Fruit fly (Drosophila melanogaster) whole organism, embryonic: ENCODE data around the gene CG11723.

Experiments
- CG11085 ChIP-seq: fragments of 200-800 bp; sonication (Bioruptor generic); IDR thresholded peaks from 2 replicates; pipeline ENCODE4 v1.3.6; 2022; ENCODE audit warnings: missing biosample characterization, missing genetic modification characterization
- CG11247 ChIP-seq: fragments of 200-800 bp; sonication (Bioruptor generic); IDR thresholded peaks from 2 replicates; pipeline ENCODE4 v1.3.6; 2022; ENCODE audit warnings: missing biosample characterization, missing genetic modification characterization
- CG11723 ChIP-seq: fragments of 200-800 bp; sonication (Bioruptor generic); optimal IDR thresholded peaks from 2 replicates; lab custom pipeline; 2017; ENCODE audit warnings: missing biosample characterization, mild to moderate bottlenecking, missing genetic modification characterization
- CG13894 ChIP-seq: fragments of 200-800 bp; sonication (Bioruptor generic); optimal IDR thresholded peaks from 3 replicates; lab custom pipeline; 2018; ENCODE audit warnings: missing biosample characterization, mild to moderate bottlenecking, missing genetic modification characterization, moderate library complexity
- CG15073 ChIP-seq: fragments of 200-800 bp; sonication (Bioruptor generic); optimal IDR thresholded peaks from 2 replicates; lab custom pipeline; 2016; ENCODE audit warnings: missing biosample characterization, missing genetic modification characterization
- CG17385 ChIP-seq: fragments of 200-800 bp; sonication (Bioruptor generic); optimal IDR thresholded peaks from 3 replicates; lab custom pipeline; 2018; ENCODE audit warnings: missing biosample characterization, mild to moderate bottlenecking, missing genetic modification characterization
- CG1832 ChIP-seq: fragments of 200-800 bp; sonication (Bioruptor generic); optimal IDR thresholded peaks from 2 replicates; lab custom pipeline; 2017; ENCODE audit warnings: missing biosample characterization, mild to moderate bottlenecking, missing genetic modification characterization, inconsistent platforms
- CG18599 ChIP-seq: fragments of 200-800 bp; sonication (Bioruptor generic); optimal IDR thresholded peaks from 3 replicates; lab custom pipeline; 2017; ENCODE audit warnings: missing biosample characterization, missing genetic modification characterization, mild to moderate bottlenecking, moderate library complexity, missing genetic modification reagents
- CG31441 ChIP-seq: fragments of 200-800 bp; sonication (Bioruptor generic); IDR thresholded peaks from 2 replicates; pipeline ENCODE4 v1.3.6; 2022; ENCODE audit warnings: missing biosample characterization, missing genetic modification characterization
- CG4404 ChIP-seq: fragments of 200-800 bp; sonication (Bioruptor generic); IDR thresholded peaks from 2 replicates; pipeline ENCODE4 v1.3.6; 2022; ENCODE audit warnings: missing biosample characterization, missing genetic modification characterization
- CG6272 ChIP-seq: fragments of 200-800 bp; sonication (Bioruptor generic); IDR thresholded peaks from 2 replicates; pipeline ENCODE4 v1.3.6; 2022; ENCODE audit warnings: missing biosample characterization, missing genetic modification characterization
- CG8944 ChIP-seq: fragments of 200-800 bp; sonication (Bioruptor generic); optimal IDR thresholded peaks from 3 replicates; lab custom pipeline; 2016; ENCODE audit warnings: missing biosample characterization, missing genetic modification characterization
- CHES-1-like ChIP-seq: fragments of 200-800 bp; sonication (Bioruptor generic); optimal IDR thresholded peaks from 2 replicates; lab custom pipeline; 2016; ENCODE audit warnings: missing biosample characterization, missing genetic modification characterization
- CTCF ChIP-seq: fragments of 200-800 bp; sonication (Bioruptor generic); optimal IDR thresholded peaks from 2 replicates; lab custom pipeline; 2017; ENCODE audit warnings: missing biosample characterization, mild to moderate bottlenecking, missing genetic modification characterization, moderate library complexity
- Chrac-16 ChIP-seq: fragments of 200-800 bp; sonication (Bioruptor generic); optimal IDR thresholded peaks from 3 replicates; lab custom pipeline; 2016; ENCODE audit warnings: missing biosample characterization, missing genetic modification characterization
- CkIIα-i1 ChIP-seq: fragments of 200-800 bp; sonication (Bioruptor generic); IDR thresholded peaks from 2 replicates; pipeline ENCODE4 v1.3.6; 2022; ENCODE audit warnings: missing biosample characterization, missing genetic modification characterization
- Dip2 ChIP-seq: fragments of 200-800 bp; sonication (Bioruptor generic); IDR thresholded peaks from 2 replicates; pipeline ENCODE4 v1.3.6; 2022; ENCODE audit warnings: missing biosample characterization, missing genetic modification characterization
- Ets65A ChIP-seq: fragments of 200-800 bp; sonication (Bioruptor generic); peaks from one replicate; lab custom pipeline; 2016; ENCODE audit warnings: missing biosample characterization, missing genetic modification characterization
- Gsc ChIP-seq: fragments of 200-800 bp; sonication (Bioruptor generic); IDR thresholded peaks from 2 replicates; pipeline ENCODE4 v1.3.6; 2022; ENCODE audit warnings: missing biosample characterization, missing genetic modification characterization
- HLHmδ ChIP-seq: fragments of 200-800 bp; sonication (Bioruptor generic); optimal IDR thresholded peaks from 2 replicates; lab custom pipeline; 2018; ENCODE audit warnings: missing biosample characterization, mild to moderate bottlenecking, missing genetic modification characterization, moderate library complexity
- Hey ChIP-seq: fragments of 200-800 bp; sonication (Bioruptor generic); optimal IDR thresholded peaks from 3 replicates; lab custom pipeline; 2018; ENCODE audit warnings: missing biosample characterization, mild to moderate bottlenecking, missing genetic modification characterization
- Hr39 ChIP-seq: fragments of >200 bp; optimal IDR thresholded peaks from 2 replicates; lab custom pipeline; 2017
- Oli ChIP-seq: fragments of 200-800 bp; sonication (Bioruptor generic); optimal IDR thresholded peaks from 2 replicates; lab custom pipeline; 2018; ENCODE audit warnings: missing biosample characterization, mild to moderate bottlenecking, missing genetic modification characterization, moderate library complexity
- Pdp1 ChIP-seq, 2 experiments: fragments of 200-800 bp; sonication (Bioruptor generic); optimal IDR thresholded peaks; 3 replicates each; lab custom pipeline; 2016; ENCODE audit warnings: missing biosample characterization in 2 of 2, missing genetic modification characterization in 2 of 2, mild to moderate bottlenecking in 1 of 2, moderate library complexity in 1 of 2
- Taf1 ChIP-seq: fragments of 200-800 bp; sonication (Bioruptor generic); IDR thresholded peaks from 2 replicates; pipeline ENCODE4 v1.3.6; 2022; ENCODE audit warnings: missing biosample characterization, missing genetic modification characterization
- ato ChIP-seq: fragments of 200-800 bp; sonication (Bioruptor generic); IDR thresholded peaks from 2 replicates; pipeline ENCODE4 v1.3.6; 2022; ENCODE audit warnings: missing biosample characterization, missing genetic modification characterization; ENCODE audit not compliant: partially characterized antibody
- chinmo ChIP-seq: fragments of 200-800 bp; sonication (Bioruptor generic); IDR thresholded peaks from 4 replicates; pipeline ENCODE4 v1.3.6; 2022; ENCODE audit warnings: missing biosample characterization, missing genetic modification characterization; ENCODE audit not compliant: partially characterized antibody
- dati ChIP-seq: fragments of 200-800 bp; sonication (Bioruptor generic); IDR thresholded peaks from 2 replicates; pipeline ENCODE4 v1.3.6; 2022; ENCODE audit warnings: missing biosample characterization, missing genetic modification characterization
- dimm ChIP-seq: fragments of 200-800 bp; sonication (Bioruptor generic); IDR thresholded peaks from 2 replicates; pipeline ENCODE4 v1.3.6; 2022; ENCODE audit warnings: missing biosample characterization, missing genetic modification characterization
- dmrt99B ChIP-seq: fragments of 200-800 bp; sonication (Bioruptor generic); optimal IDR thresholded peaks from 2 replicates; lab custom pipeline; 2018; ENCODE audit warnings: missing biosample characterization, mild to moderate bottlenecking, missing genetic modification characterization, moderate library complexity
- dpn ChIP-seq, 2 experiments: fragments of 200-800 bp; sonication (Bioruptor generic); optimal IDR thresholded peaks; 3 replicates each; lab custom pipeline; 2016; ENCODE audit warnings: missing biosample characterization in 2 of 2, missing genetic modification characterization in 2 of 2
- dysf ChIP-seq: fragments of 200-800 bp; sonication (Bioruptor generic); IDR thresholded peaks from 3 replicates; pipeline ENCODE4 v1.3.6; 2022; ENCODE audit warnings: missing biosample characterization, missing genetic modification characterization
- exex ChIP-seq: fragments of 200-800 bp; sonication (Bioruptor generic); optimal IDR thresholded peaks from 4 replicates; lab custom pipeline; 2018; ENCODE audit warnings: missing biosample characterization, mild to moderate bottlenecking, missing genetic modification characterization, moderate library complexity
- fd3F ChIP-seq: fragments of 200-800 bp; sonication (Bioruptor generic); optimal IDR thresholded peaks from 2 replicates; lab custom pipeline; 2018; ENCODE audit warnings: missing biosample characterization, mild to moderate bottlenecking, missing genetic modification characterization, moderate library complexity
- ind ChIP-seq: fragments of 200-800 bp; sonication (Bioruptor generic); optimal IDR thresholded peaks from 3 replicates; lab custom pipeline; 2016; ENCODE audit warnings: missing biosample characterization, missing genetic modification characterization
- kay ChIP-seq: fragments of 200-800 bp; sonication (Bioruptor generic); optimal IDR thresholded peaks from 2 replicates; lab custom pipeline; 2016; ENCODE audit warnings: missing biosample characterization, missing genetic modification characterization
- mld ChIP-seq: fragments of 200-800 bp; sonication (Bioruptor generic); IDR thresholded peaks from 3 replicates; pipeline ENCODE4 v1.3.6; 2022; ENCODE audit warnings: missing biosample characterization, missing genetic modification characterization; ENCODE audit not compliant: partially characterized antibody
- nerfin-2 ChIP-seq: fragments of 200-800 bp; sonication (Bioruptor generic); IDR thresholded peaks from 2 replicates; pipeline ENCODE4 v1.3.6; 2022; ENCODE audit warnings: missing biosample characterization, missing genetic modification characterization; ENCODE audit not compliant: partially characterized antibody
- odd ChIP-seq: fragments of 200-800 bp; sonication (Bioruptor generic); optimal IDR thresholded peaks from 2 replicates; lab custom pipeline; 2017; ENCODE audit warnings: missing biosample characterization, mild to moderate bottlenecking, missing genetic modification characterization
- onecut ChIP-seq: fragments of 200-800 bp; sonication (Bioruptor generic); IDR thresholded peaks from 2 replicates; pipeline ENCODE4 v1.3.6; 2022; ENCODE audit warnings: missing biosample characterization, missing genetic modification characterization
- otp ChIP-seq: fragments of 200-800 bp; sonication (Bioruptor generic); IDR thresholded peaks from 3 replicates; pipeline ENCODE4, ENCODE4 v1.3.6; 2022; ENCODE audit warnings: missing biosample characterization, missing genetic modification characterization
- phol ChIP-seq: fragments of 200-800 bp; sonication (Bioruptor generic); optimal IDR thresholded peaks from 3 replicates; lab custom pipeline; 2018; ENCODE audit warnings: missing biosample characterization, mild to moderate bottlenecking, missing genetic modification characterization, moderate library complexity
- prd ChIP-seq, 3 experiments: fragments of >200 bp in 2 of 3; fragments of 200-800 bp in 1 of 3; sonication (Bioruptor generic) in 1 of 3; optimal IDR thresholded peaks in 2 of 3; IDR thresholded peaks in 1 of 3; 2 replicates in 2 of 3; 3 replicates in 1 of 3; pipeline versions ENCODE4 v1.3.6 to Lab custom; 2017 to 2022; ENCODE audit warnings: missing biosample characterization in 1 of 3, missing genetic modification characterization in 1 of 3
- sd ChIP-seq: fragments of 200-800 bp; sonication (Bioruptor generic); optimal IDR thresholded peaks from 3 replicates; lab custom pipeline; 2018; ENCODE audit warnings: missing biosample characterization, mild to moderate bottlenecking, missing genetic modification characterization, moderate library complexity
- sr ChIP-seq: fragments of 200-800 bp; sonication (Bioruptor generic); IDR thresholded peaks from 3 replicates; pipeline ENCODE4 v1.3.6; 2022; ENCODE audit warnings: missing biosample characterization, missing genetic modification characterization
- tio ChIP-seq: fragments of 200-800 bp; sonication (Bioruptor generic); optimal IDR thresholded peaks from 2 replicates; lab custom pipeline; 2017; ENCODE audit warnings: missing biosample characterization, missing genetic modification characterization, inconsistent platforms
- wek ChIP-seq: fragments of 200-800 bp; sonication (Bioruptor generic); optimal IDR thresholded peaks from 3 replicates; lab custom pipeline; 2018; ENCODE audit warnings: missing biosample characterization, mild to moderate bottlenecking, missing genetic modification characterization, moderate library complexity
- zen2 ChIP-seq: fragments of 200-800 bp; sonication (Bioruptor generic); IDR thresholded peaks from 3 replicates; pipeline ENCODE4 v1.3.6; 2022; ENCODE audit warnings: missing biosample characterization, missing genetic modification characterization; ENCODE audit not compliant: partially characterized antibody
- zfh2 ChIP-seq: fragments of 200-800 bp; sonication (Bioruptor generic); optimal IDR thresholded peaks from 2 replicates; lab custom pipeline; 2016; ENCODE audit warnings: missing biosample characterization, missing genetic modification characterization

Gene CG11723

dm6 chr2L:2164520-2165237 lies 17.6 kb upstream of the CG11723 start (continued):
- TF ChIP-seq CG13894 (tag; lab: Kevin White, UChicago) (no peak), CG11247 (GFP tag; lab: Robert Waterston, UW) (no peak), nerfin-2 (GFP tag; lab: Robert Waterston, UW) (no peak), Pdp1 (GFP tag; optimal IDR thresholded peaks at IDR 0.05; lab: Kevin White, UChicago) (peak; percentile 54 to 68), CG1832 (GFP tag; lab: Kevin White, UChicago) (peak; percentile 60), odd (GFP tag; lab: Kevin White, UChicago) (peak; percentile 47), Hr39 (lab: Kevin White, UChicago) (no peak), onecut (GFP tag; lab: Robert Waterston, UW) (peak; percentile 54), CG8944 (GFP tag; lab: Kevin White, UChicago) (peak; percentile 56), ato (GFP tag; lab: Robert Waterston, UW) (no peak), zfh2 (GFP tag; lab: Kevin White, UChicago) (no peak), phol (peak; percentile 80), Gsc (GFP tag; lab: Robert Waterston, UW) (no peak), CG31441 (peak; percentile 68; the same call in 1 of the 2 replicates), CG6272 (GFP tag; lab: Robert Waterston, UW) (no peak), CTCF (GFP tag; lab: Kevin White, UChicago) (no peak), sr (GFP tag; lab: Robert Waterston, UW) (no peak), Dip2 (no peak)

dm6 chr2L:2163568-2163953 lies 16.5 kb upstream of the CG11723 start:
- TF ChIP-seq dysf (GFP tag; lab: Robert Waterston, UW): peak; percentile 91
- TF ChIP-seq ind (GFP tag; lab: Kevin White, UChicago): peak; percentile 82
- TF ChIP-seq chinmo (GFP tag; lab: Robert Waterston, UW): no peak
- TF ChIP-seq Hr39 (lab: Kevin White, UChicago): no peak
- peak; percentile 99 for TF ChIP-seq Ets65A (GFP tag; lab: Kevin White, UChicago)
- TF ChIP-seq Oli (tag; lab: Kevin White, UChicago): peak; percentile 87
- TF ChIP-seq prd (optimal IDR thresholded peaks at IDR 0.05; lab: Kevin White, UChicago): no peak
- TF ChIP-seq prd (GFP tag; IDR thresholded peaks at IDR 0.05; lab: Robert Waterston, UW): peak; percentile 98
- TF ChIP-seq otp (GFP tag; lab: Robert Waterston, UW): peak; percentile 96
- TF ChIP-seq CG15073 (GFP tag; lab: Kevin White, UChicago): peak; percentile 26
- no peak for TF ChIP-seq zen2
- peak; percentile 83 for TF ChIP-seq Chrac-16 (GFP tag; lab: Kevin White, UChicago)
- TF ChIP-seq fd3F (GFP tag; lab: Kevin White, UChicago): peak; percentile 40
- TF ChIP-seq wek: peak; percentile 65
- TF ChIP-seq kay (GFP tag; lab: Kevin White, UChicago): peak; percentile 60
- TF ChIP-seq CG11085 (GFP tag; lab: Robert Waterston, UW): peak; percentile 81
- TF ChIP-seq CHES-1-like (GFP tag; lab: Kevin White, UChicago): peak; percentile 96
- peak; percentile 92 for TF ChIP-seq dati (GFP tag; lab: Robert Waterston, UW)
- TF ChIP-seq exex (tag; lab: Kevin White, UChicago): no peak
- peak; percentile 78 to 88 for TF ChIP-seq dpn (GFP tag; optimal IDR thresholded peaks at IDR 0.05; lab: Kevin White, UChicago)
- peak; percentile 82 for TF ChIP-seq Taf1 (GFP tag; lab: Robert Waterston, UW)
- TF ChIP-seq CG11723: peak; percentile 86
- TF ChIP-seq CG18599 (GFP tag; lab: Kevin White, UChicago): peak; percentile 84
- peak; percentile 35 for TF ChIP-seq sd (tag; lab: Kevin White, UChicago)
- peak; percentile 83 for TF ChIP-seq CG17385 (GFP tag; lab: Kevin White, UChicago)
- TF ChIP-seq dimm: peak; percentile 83
- TF ChIP-seq HLHmδ (GFP tag; lab: Kevin White, UChicago): peak; percentile 16
- peak; percentile 5 for TF ChIP-seq tio (GFP tag; lab: Kevin White, UChicago)
- peak; percentile 53; the same call in 1 of the 2 replicates for TF ChIP-seq CkIIα-i1
- peak; percentile 44 for TF ChIP-seq Hey
- peak; percentile 96 for TF ChIP-seq CG4404
- no peak for TF ChIP-seq mld (GFP tag; lab: Robert Waterston, UW)
- TF ChIP-seq dmrt99B (tag; lab: Kevin White, UChicago): peak; percentile 85
